Fruit fly (Drosophila melanogaster): Measurements from ENCODE around the gene CG14718.

- peak; percentile 95 for TF ChIP-seq CG14711 (tag; optimal IDR thresholded peaks at IDR 0.05)
- TF ChIP-seq CG33017 (tag; optimal IDR thresholded peaks at IDR 0.05) = peak; percentile 95
- peak; percentile 96 for TF ChIP-seq CG7101 (tag; optimal IDR thresholded peaks at IDR 0.05)
Measured at dm6 chr3R:11678016-11678415, 22.4 kb upstream of the CG14718 start, which contains the start of gene CG18476.

All from whole organism, adult.